Worm (Caenorhabditis elegans): ENCODE measurements around the gene sta-1.

DNA sequence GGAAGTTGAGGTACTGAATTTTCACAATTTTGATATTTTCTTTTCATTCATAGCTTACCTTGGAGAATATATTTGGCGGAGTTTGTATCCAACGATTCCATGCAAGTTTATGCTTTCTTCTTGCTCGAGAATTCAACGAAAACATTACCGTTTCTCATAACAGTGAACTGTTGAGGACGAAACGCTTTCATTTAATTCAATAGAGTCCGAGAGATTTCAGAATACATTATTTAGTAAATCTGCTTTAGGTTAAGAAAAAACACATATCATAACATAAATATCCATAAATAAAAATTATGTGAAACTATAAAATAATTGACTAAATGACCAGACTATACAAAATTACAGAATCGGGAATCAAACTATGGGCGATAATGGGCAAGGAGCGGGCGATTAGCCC, 30.4 kb downstream of the sta-1 start, which contains the start of gene Y51H4A.941:
- no peak for TF ChIP-seq F52B5.7 (tag; optimal IDR thresholded peaks at IDR 0.05)
- no peak for TF ChIP-seq F37B4.10 (GFP tag; IDR thresholded peaks at IDR 0.05)
- no peak for TF ChIP-seq let-607 (tag; optimal IDR thresholded peaks at IDR 0.05)
- TF ChIP-seq ztf-6 (GFP tag; IDR thresholded peaks at IDR 0.05), result no peak
- no peak for TF ChIP-seq Y95B8A.8 (GFP tag; IDR thresholded peaks at IDR 0.05)
- TF ChIP-seq tbx-9 (tag; optimal IDR thresholded peaks at IDR 0.05; ENCODE audit: borderline replicate concordance), result no peak

Data from whole organism, young adult.